Fruit fly (Drosophila melanogaster) whole organism, wandering third instar larva: Measurements from ENCODE around the gene CG34348.

Source experiments
- Abd-B ChIP-seq: fragments of >200 bp; optimal IDR thresholded peaks from 2 replicates; lab custom pipeline; 2017; ENCODE audit warnings: missing biosample characterization, missing genetic modification characterization
- CG32264 ChIP-seq: fragments of 200-800 bp; sonication (Bioruptor generic); optimal IDR thresholded peaks from 2 replicates; lab custom pipeline; 2016; ENCODE audit warnings: missing biosample characterization, missing genetic modification characterization
- Dfd ChIP-seq: fragments of >200 bp; optimal IDR thresholded peaks from 2 replicates; lab custom pipeline; 2017; ENCODE audit warnings: missing biosample characterization, missing genetic modification characterization
- Dif ChIP-seq: fragments of 200-275, 200-300 bp; sonication (Bioruptor generic); optimal IDR thresholded peaks from 2 replicates; lab custom pipeline; 2018; ENCODE audit warnings: missing biosample characterization, missing genetic modification characterization; ENCODE audit not compliant: partially characterized antibody
- GATAd ChIP-seq: sonication (Bioruptor generic); optimal IDR thresholded peaks from 2 replicates; lab custom pipeline; 2016; ENCODE audit warnings: missing biosample characterization, missing genetic modification characterization
- HLH106 ChIP-seq: fragments of 200-800 bp; optimal IDR thresholded peaks from 3 replicates; lab custom pipeline; 2019; ENCODE audit warnings: missing biosample characterization, mild to moderate bottlenecking, missing genetic modification characterization, moderate library complexity
- Hnf4 ChIP-seq: fragments of 200-800 bp; sonication (Bioruptor generic); optimal IDR thresholded peaks from 2 replicates; lab custom pipeline; 2016; ENCODE audit warnings: missing biosample characterization, mild to moderate bottlenecking, missing genetic modification characterization
- Hr78 ChIP-seq: fragments of >200 bp; optimal IDR thresholded peaks from 2 replicates; lab custom pipeline; 2017; ENCODE audit warnings: missing biosample characterization, missing genetic modification characterization
- Hr83 ChIP-seq: fragments of 200-300 bp; sonication (Bioruptor generic); optimal IDR thresholded peaks from 2 replicates; lab custom pipeline; 2016; ENCODE audit warnings: missing biosample characterization, mild to moderate bottlenecking, missing genetic modification characterization, moderate library complexity; ENCODE audit not compliant: poor library complexity, severe bottlenecking
- Jra ChIP-seq: sonication (Bioruptor generic); optimal IDR thresholded peaks from 2 replicates; lab custom pipeline; 2016; ENCODE audit warnings: missing biosample characterization, missing genetic modification characterization
- Mio ChIP-seq: sonication (Bioruptor generic); optimal IDR thresholded peaks from 2 replicates; lab custom pipeline; 2016; ENCODE audit warnings: missing biosample characterization, missing genetic modification characterization
- Myc ChIP-seq: fragments of >200 bp; optimal IDR thresholded peaks from 2 replicates; lab custom pipeline; 2017
- Rel ChIP-seq, 2 experiments: fragments of 200-800 bp; sonication (Bioruptor generic) in 1 of 2; optimal IDR thresholded peaks; 2 replicates in 1 of 2; 3 replicates in 1 of 2; lab custom pipeline; 2016 to 2019; ENCODE audit warnings: mild to moderate bottlenecking in 2 of 2, missing biosample characterization in 2 of 2, missing genetic modification characterization in 2 of 2, moderate library complexity in 1 of 2
- Sp1 ChIP-seq: fragments of 200-800 bp; sonication (Bioruptor generic); optimal IDR thresholded peaks from 3 replicates; lab custom pipeline; 2019; ENCODE audit warnings: missing biosample characterization, mild to moderate bottlenecking, missing genetic modification characterization, moderate library complexity
- brk ChIP-seq: fragments of 200-800 bp; sonication (Bioruptor generic); optimal IDR thresholded peaks from 2 replicates; lab custom pipeline; 2016; ENCODE audit warnings: missing biosample characterization, mild to moderate bottlenecking, missing genetic modification characterization
- dl ChIP-seq, 2 experiments: fragments of 175-275, 200-275 bp in 1 of 2; fragments of 200-275 bp in 1 of 2; sonication (Bioruptor generic); optimal IDR thresholded peaks; lab custom pipeline; 2018; ENCODE audit warnings: mild to moderate bottlenecking in 2 of 2, missing biosample characterization in 2 of 2, missing genetic modification characterization in 2 of 2, moderate library complexity in 2 of 2; ENCODE audit not compliant: partially characterized antibody in 2 of 2, insufficient read depth in 1 of 2
- dmrt93B ChIP-seq: fragments of 200-800 bp; sonication (Bioruptor generic); optimal IDR thresholded peaks from 2 replicates; lab custom pipeline; 2018; ENCODE audit warnings: missing biosample characterization, mild to moderate bottlenecking, missing genetic modification characterization
- dsf ChIP-seq: sonication (Bioruptor generic); optimal IDR thresholded peaks from 2 replicates; lab custom pipeline; 2016; ENCODE audit warnings: missing biosample characterization, missing genetic modification characterization, borderline replicate concordance
- foxo ChIP-seq, 2 experiments: fragments of 200-800 bp; sonication (Bioruptor generic); optimal IDR thresholded peaks; 2 replicates in 1 of 2; 3 replicates in 1 of 2; lab custom pipeline; 2016 to 2017; ENCODE audit warnings: missing biosample characterization in 2 of 2, missing genetic modification characterization in 2 of 2
- fru ChIP-seq: fragments of 200-800 bp; sonication (Bioruptor generic); optimal IDR thresholded peaks from 3 replicates; lab custom pipeline; 2016; ENCODE audit warnings: missing biosample characterization, mild to moderate bottlenecking, missing genetic modification characterization
- h ChIP-seq: fragments of 200-800 bp; sonication (Bioruptor generic); optimal IDR thresholded peaks from 3 replicates; lab custom pipeline; 2016; ENCODE audit warnings: missing biosample characterization, mild to moderate bottlenecking, missing genetic modification characterization
- jim ChIP-seq: fragments of 175-275, 200-325 bp; sonication (Bioruptor generic); optimal IDR thresholded peaks from 2 replicates; lab custom pipeline; 2016; ENCODE audit warnings: missing biosample characterization, mild to moderate bottlenecking, missing genetic modification characterization
- pan ChIP-seq: fragments of >200 bp; optimal IDR thresholded peaks from 2 replicates; lab custom pipeline; 2017
- psq ChIP-seq: fragments of 200-800 bp; sonication (Bioruptor generic); optimal IDR thresholded peaks from 3 replicates; lab custom pipeline; 2017; ENCODE audit warnings: missing biosample characterization, mild to moderate bottlenecking, missing genetic modification characterization, moderate library complexity
- rgr ChIP-seq: fragments of 200-800 bp; sonication (Bioruptor generic); optimal IDR thresholded peaks from 3 replicates; lab custom pipeline; 2016; ENCODE audit warnings: missing biosample characterization, mild to moderate bottlenecking, missing genetic modification characterization
- sage ChIP-seq: fragments of 200-800 bp; sonication (Bioruptor generic); optimal IDR thresholded peaks from 2 replicates; lab custom pipeline; 2016; ENCODE audit warnings: missing biosample characterization, mild to moderate bottlenecking, missing genetic modification characterization
- sv ChIP-seq: fragments of 200-800 bp; sonication (Bioruptor generic); optimal IDR thresholded peaks from 3 replicates; lab custom pipeline; 2016; ENCODE audit warnings: missing biosample characterization, missing genetic modification characterization
- usp ChIP-seq: fragments of >200 bp; optimal IDR thresholded peaks from 2 replicates; lab custom pipeline; 2017; ENCODE audit warnings: missing biosample characterization, missing genetic modification characterization
- woc ChIP-seq: sonication (Bioruptor generic); optimal IDR thresholded peaks from 2 replicates; lab custom pipeline; 2016; ENCODE audit warnings: missing biosample characterization, mild to moderate bottlenecking, missing genetic modification characterization

CG34348 gene

DNA sequence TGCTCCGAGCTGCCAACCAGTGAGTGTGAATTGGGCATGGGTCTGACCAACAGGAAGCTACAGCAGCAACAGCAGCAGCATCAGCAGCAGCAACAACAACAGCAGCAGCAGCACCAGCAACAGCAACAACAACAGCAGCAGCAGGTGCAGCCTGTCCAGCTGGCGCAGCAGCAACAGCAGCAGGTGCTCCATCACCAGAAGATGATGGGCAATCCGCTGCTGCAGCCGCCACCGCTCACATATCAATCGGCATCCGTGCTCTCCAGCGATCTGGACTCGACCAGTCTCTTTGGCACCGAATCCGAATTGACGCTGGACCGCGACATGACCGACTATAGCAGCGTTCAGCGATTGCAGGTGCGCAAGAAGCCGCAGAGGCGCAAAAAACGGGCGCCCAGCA lies 17.0 kb downstream of the CG34348 start:
- TF ChIP-seq Mio (GFP tag; lab: Kevin White, UChicago): no peak
- no peak for TF ChIP-seq usp (GFP tag; lab: Kevin White, UChicago)
- no peak for TF ChIP-seq fru (GFP tag; lab: Kevin White, UChicago)
- no peak for TF ChIP-seq sage
- no peak for TF ChIP-seq pan (lab: Kevin White, UChicago)
- no peak for TF ChIP-seq Dfd (GFP tag; lab: Kevin White, UChicago)
- no peak for TF ChIP-seq sv (GFP tag; lab: Kevin White, UChicago)
- no peak for TF ChIP-seq Dif (GFP tag; lab: Kevin White, UChicago)
- no peak for TF ChIP-seq brk (GFP tag; lab: Kevin White, UChicago)
- no peak for TF ChIP-seq Abd-B
- no peak for TF ChIP-seq jim (GFP tag; lab: Kevin White, UChicago)
- TF ChIP-seq CG32264: no peak
- no peak for TF ChIP-seq foxo (GFP tag; optimal IDR thresholded peaks at IDR 0.05; lab: Kevin White, UChicago)
- TF ChIP-seq woc (GFP tag; lab: Kevin White, UChicago): no peak
- TF ChIP-seq GATAd (GFP tag; lab: Kevin White, UChicago): no peak
- TF ChIP-seq rgr: no peak
- no peak for TF ChIP-seq dl (GFP tag; optimal IDR thresholded peaks at IDR 0.05; lab: Kevin White, UChicago; ENCODE audit: insufficient read depth in 1 of 2, partially characterized antibody in 2 of 2)

DNA sequence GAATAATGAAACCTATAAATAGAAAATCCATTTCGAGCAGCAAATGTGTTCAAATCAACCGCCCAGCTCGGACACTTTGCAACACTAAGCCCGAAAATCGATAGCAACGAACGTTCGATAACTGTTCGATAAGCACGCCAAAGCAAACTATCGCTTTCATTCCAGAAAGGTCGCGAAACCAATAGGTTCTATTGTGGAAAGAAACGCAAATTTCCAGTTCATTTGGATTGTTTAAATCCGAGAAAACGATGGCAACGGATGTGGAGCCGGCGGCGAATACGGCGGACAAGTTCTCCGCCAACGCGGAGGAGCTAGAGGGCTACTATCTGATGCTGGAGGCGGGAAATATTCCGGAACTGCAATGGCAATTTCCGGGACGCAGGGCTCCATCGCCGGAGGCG lies 19.4 kb downstream of the CG34348 start, which contains the start of gene Pa1:
Pa1 (plus strand) TSS at position 156 of the 401 bp plus-strand sequence.
- TF ChIP-seq Rel (GFP tag; optimal IDR thresholded peaks at IDR 0.05; lab: Kevin White, UChicago): no peak
- peak; percentile 8 for TF ChIP-seq Rel (tag; optimal IDR thresholded peaks at IDR 0.05; lab: Kevin White, UChicago)
- TF ChIP-seq Sp1: peak; percentile 24
- peak; percentile 10 for TF ChIP-seq Hr83 (GFP tag; lab: Kevin White, UChicago)
- no peak for TF ChIP-seq h (GFP tag; lab: Kevin White, UChicago)
- no peak for TF ChIP-seq GATAd (GFP tag; lab: Kevin White, UChicago)
- no peak for TF ChIP-seq fru (GFP tag; lab: Kevin White, UChicago)
- TF ChIP-seq psq (GFP tag; lab: Kevin White, UChicago): no peak
- no peak for TF ChIP-seq dmrt93B
- no peak for TF ChIP-seq Jra (GFP tag; lab: Kevin White, UChicago)
- TF ChIP-seq dsf: no peak
- no peak for TF ChIP-seq Mio (GFP tag; lab: Kevin White, UChicago)
- TF ChIP-seq, all 38 proteins: peak for 3

DNA sequence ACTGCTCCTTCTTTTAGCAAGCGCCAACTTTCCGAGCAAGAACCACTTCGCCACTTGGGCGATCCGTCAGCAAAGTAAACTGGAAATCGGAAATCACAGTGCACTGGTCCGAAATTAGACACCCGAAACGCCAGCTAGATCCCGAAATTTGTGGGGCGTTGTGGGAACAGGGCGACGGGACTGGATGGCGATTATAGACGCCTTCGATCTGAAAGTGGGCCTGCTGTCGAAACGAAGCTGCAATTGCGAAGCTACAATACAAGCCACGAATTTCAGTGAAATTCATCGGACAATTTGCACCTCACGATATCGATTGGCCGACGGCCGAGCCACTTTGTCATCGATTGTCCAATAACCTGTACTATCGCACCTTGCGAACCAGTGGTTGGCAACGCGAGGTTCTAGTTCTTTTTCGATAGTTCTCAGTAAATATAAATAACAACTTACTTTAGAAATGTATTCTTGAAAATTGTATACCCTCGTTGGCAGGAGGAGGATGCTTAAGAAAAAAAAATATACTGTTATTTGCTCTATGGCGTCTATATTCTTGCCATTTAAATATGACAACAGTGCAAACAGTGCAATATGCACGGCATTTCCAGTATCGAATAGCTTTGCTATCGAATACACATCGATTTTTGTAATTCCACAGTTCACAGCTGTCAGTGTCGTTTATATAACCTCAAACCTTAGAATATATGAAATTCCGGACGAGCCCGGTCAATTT lies 28.3 kb downstream of the CG34348 start, which contains the start of the genes hop and Tim8:
hop (minus strand) TSS at position 316 of the 727 bp plus-strand sequence.
Tim8 (plus strand) TSS at position 663 of the 727 bp plus-strand sequence.
- TF ChIP-seq Hr78 (GFP tag; lab: Kevin White, UChicago): no peak
- TF ChIP-seq Myc (lab: Kevin White, UChicago): peak; percentile 69
- peak; percentile 12 for TF ChIP-seq Jra (GFP tag; lab: Kevin White, UChicago)
- no peak for TF ChIP-seq Dfd (GFP tag; lab: Kevin White, UChicago)
- no peak for TF ChIP-seq CG32264
- no peak for TF ChIP-seq Rel (GFP tag; optimal IDR thresholded peaks at IDR 0.05; lab: Kevin White, UChicago)
- TF ChIP-seq Rel (tag; optimal IDR thresholded peaks at IDR 0.05; lab: Kevin White, UChicago): peak; percentile 14
- no peak for TF ChIP-seq sage

DNA sequence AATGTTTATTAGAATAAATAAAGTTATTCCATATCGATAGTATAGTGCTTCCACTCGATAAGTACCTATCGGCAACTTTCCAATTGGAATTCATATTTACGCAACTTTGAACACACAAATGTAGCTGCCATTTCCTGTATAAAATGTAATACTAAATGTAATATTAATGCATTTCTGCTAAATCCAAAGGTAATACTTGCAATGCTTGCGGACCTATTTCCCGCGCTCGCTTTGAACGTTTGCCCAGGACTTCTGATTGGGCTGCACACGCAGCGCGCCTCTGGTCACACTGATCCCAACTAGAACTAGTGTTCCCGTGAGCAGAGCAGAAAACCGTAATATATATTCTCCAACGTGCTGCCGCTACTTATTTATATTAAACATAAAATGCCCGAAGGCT lies 29.7 kb downstream of the CG34348 start, which contains the start of gene dlg1:
dlg1 (plus strand) TSS at position 292 of the 400 bp plus-strand sequence.
- TF ChIP-seq jim (GFP tag; lab: Kevin White, UChicago) (no peak), pan (lab: Kevin White, UChicago) (no peak), woc (GFP tag; lab: Kevin White, UChicago) (no peak)

DNA sequence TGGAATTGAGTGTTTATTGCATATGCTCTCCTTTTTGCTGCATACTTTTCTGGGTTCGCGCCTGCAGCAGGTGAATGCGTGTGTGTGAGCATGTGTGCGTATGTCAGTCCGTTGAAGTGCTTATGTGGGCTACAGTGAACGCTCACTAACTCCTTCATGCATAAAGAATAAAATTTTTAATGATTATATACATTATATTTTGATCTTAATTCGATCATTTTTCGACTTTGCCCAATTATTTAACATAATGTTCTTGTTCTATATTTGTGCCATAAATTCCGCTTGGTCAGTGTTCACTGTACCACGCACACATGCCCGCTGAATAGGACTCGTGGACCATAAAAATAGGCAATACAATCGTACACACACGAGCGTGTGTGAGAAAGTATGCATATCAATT lies 31.1 kb downstream of the CG34348 start:
- TF ChIP-seq woc (GFP tag; lab: Kevin White, UChicago): no peak
- no peak for TF ChIP-seq Hnf4 (GFP tag; lab: Kevin White, UChicago)
- TF ChIP-seq foxo (GFP tag; optimal IDR thresholded peaks at IDR 0.05; lab: Kevin White, UChicago): peak in 1 of 2 experiments; percentile 40
- no peak for TF ChIP-seq Dfd (GFP tag; lab: Kevin White, UChicago)
- no peak for TF ChIP-seq dl (GFP tag; optimal IDR thresholded peaks at IDR 0.05; lab: Kevin White, UChicago; ENCODE audit: insufficient read depth in 1 of 2, partially characterized antibody in 2 of 2)
- peak; percentile 26 for TF ChIP-seq fru (GFP tag; lab: Kevin White, UChicago)
- TF ChIP-seq GATAd (GFP tag; lab: Kevin White, UChicago): no peak
- TF ChIP-seq brk (GFP tag; lab: Kevin White, UChicago): no peak
- TF ChIP-seq HLH106: peak; percentile 36
